Worm (Caenorhabditis elegans) whole organism, L4/young adult: ENCODE data around the gene hlh-15.

Experiments used
- W03F9.2 ChIP-seq: fragments of 150-350 bp; optimal IDR thresholded peaks from 2 replicates; lab custom pipeline; 2014; ENCODE audit warnings: missing biosample characterization, missing genetic modification characterization
- dao-5 ChIP-seq: sonication (generic microtip); optimal IDR thresholded peaks from 2 replicates; lab custom pipeline; 2016; ENCODE audit warnings: missing genotype, missing genetic modification characterization, moderate library complexity, missing compliant biosample characterization
- him-1 ChIP-seq: sonication (generic microtip); optimal IDR thresholded peaks from 2 replicates; lab custom pipeline; 2016; ENCODE audit warnings: missing genotype, missing genetic modification reagents, missing genetic modification characterization, missing compliant biosample characterization

The hlh-15 gene

ce11 chrX:2394983-2395382, 18.2 kb downstream of the hlh-15 start, which contains the start of gene C43H6.6:
Gene C43H6.6 (plus strand): TSS chrX:2395283.
- TF ChIP-seq dao-5 (tag; lab: Kevin White, UChicago) = no peak
- TF ChIP-seq him-1 (tag; lab: Kevin White, UChicago) = no peak
- no peak for TF ChIP-seq W03F9.2 (tag; lab: Kevin White, UChicago)

- TF ChIP-seq him-1 (tag; lab: Kevin White, UChicago) = no peak
- TF ChIP-seq W03F9.2 (tag; lab: Kevin White, UChicago) = no peak
- TF ChIP-seq dao-5 (tag; lab: Kevin White, UChicago) = no peak
Measured at ce11 chrX:2386922-2387566, 26.1 kb downstream of the hlh-15 start.

- no peak for TF ChIP-seq W03F9.2 (tag; lab: Kevin White, UChicago)
Measured at ce11 chrX:2385453-2385852, 27.7 kb downstream of the hlh-15 start, which contains the start of gene F47G3.1. Gene F47G3.1 (plus strand): TSS chrX:2385753.

- TF ChIP-seq dao-5 (tag; lab: Kevin White, UChicago) (no peak), W03F9.2 (tag; lab: Kevin White, UChicago) (peak; percentile 17), him-1 (tag; lab: Kevin White, UChicago) (no peak)
Measured at ce11 chrX:2382227-2382626, 30.9 kb downstream of the hlh-15 start.

- TF ChIP-seq W03F9.2 (tag; lab: Kevin White, UChicago) = no peak
- no peak for TF ChIP-seq dao-5 (tag; lab: Kevin White, UChicago)
- TF ChIP-seq him-1 (tag; lab: Kevin White, UChicago) = no peak
Measured at ce11 chrX:2381282-2381681, 31.9 kb downstream of the hlh-15 start, which contains the start of gene F47G3.4. Gene F47G3.4 (plus strand): TSS chrX:2381582.

ce11 chrX:2380818-2381217, 32.4 kb downstream of the hlh-15 start:
- no peak for TF ChIP-seq him-1 (tag; lab: Kevin White, UChicago)
- TF ChIP-seq W03F9.2 (tag; lab: Kevin White, UChicago) = no peak
- TF ChIP-seq dao-5 (tag; lab: Kevin White, UChicago) = no peak

- TF ChIP-seq W03F9.2 (tag; lab: Kevin White, UChicago) (no peak), him-1 (tag; lab: Kevin White, UChicago) (no peak), dao-5 (tag; lab: Kevin White, UChicago) (no peak)
Measured at ce11 chrX:2375300-2376035, 37.7 kb downstream of the hlh-15 start, which contains the start of gene F47G3.3. Gene F47G3.3 (plus strand): TSS chrX:2375985.

- TF ChIP-seq him-1 (tag; lab: Kevin White, UChicago) (no peak), dao-5 (tag; lab: Kevin White, UChicago) (no peak)
Measured at ce11 chrX:2372134-2372533, 41.0 kb downstream of the hlh-15 start.

- no peak for TF ChIP-seq W03F9.2 (tag; lab: Kevin White, UChicago)
- no peak for TF ChIP-seq dao-5 (tag; lab: Kevin White, UChicago)
- TF ChIP-seq him-1 (tag; lab: Kevin White, UChicago) = no peak
Measured at ce11 chrX:2370655-2371054, 42.5 kb downstream of the hlh-15 start.

- TF ChIP-seq him-1 (tag; lab: Kevin White, UChicago) = no peak
Measured at ce11 chrX:2369073-2369472, 44.1 kb downstream of the hlh-15 start.

- TF ChIP-seq W03F9.2 (tag; lab: Kevin White, UChicago) (no peak), him-1 (tag; lab: Kevin White, UChicago) (no peak), dao-5 (tag; lab: Kevin White, UChicago) (no peak)
Measured at ce11 chrX:2368042-2368814, 44.9 kb downstream of the hlh-15 start.

ce11 chrX:2365890-2366289, 47.3 kb downstream of the hlh-15 start, which contains the start of gene T24D8.6:
Gene T24D8.6 (minus strand): TSS chrX:2365990.
- no peak for TF ChIP-seq dao-5 (tag; lab: Kevin White, UChicago)
- no peak for TF ChIP-seq him-1 (tag; lab: Kevin White, UChicago)
- TF ChIP-seq W03F9.2 (tag; lab: Kevin White, UChicago) = no peak

- TF ChIP-seq W03F9.2 (tag; lab: Kevin White, UChicago) = peak; percentile 96
- peak; percentile 75 for TF ChIP-seq him-1 (tag; lab: Kevin White, UChicago)
- no peak for TF ChIP-seq dao-5 (tag; lab: Kevin White, UChicago)
Measured at ce11 chrX:2364703-2365299, 48.4 kb downstream of the hlh-15 start.
